Fruit fly (Drosophila melanogaster): ENCODE measurements around the gene CG4080.

Gene CG4080

DNA sequence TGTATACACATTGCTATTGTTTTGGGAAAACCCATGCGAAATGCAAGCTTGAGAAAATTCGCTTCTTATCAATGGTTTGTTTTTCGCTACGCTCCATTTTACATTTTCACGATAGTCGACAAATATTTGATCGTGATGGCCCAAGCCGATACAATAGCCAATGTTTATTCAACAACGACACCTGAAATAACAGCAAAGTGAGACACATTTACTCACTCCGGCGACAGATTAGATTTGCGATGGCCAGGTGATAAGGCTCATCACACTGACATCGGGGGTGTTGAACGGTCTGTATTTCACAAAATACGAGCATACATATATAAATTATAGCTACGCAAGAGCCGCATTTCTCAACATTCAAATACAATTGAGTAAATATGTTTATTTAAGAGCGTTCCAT, 1.9 kb downstream of the CG4080 start (continued):
- peak; percentile 71 for TF ChIP-seq CG10654 (GFP tag; optimal IDR thresholded peaks at IDR 0.05)
- no peak for TF ChIP-seq Hmx (GFP tag; optimal IDR thresholded peaks at IDR 0.05)
- peak; percentile 70 for TF ChIP-seq CG8388 (GFP tag; optimal IDR thresholded peaks at IDR 0.05)
- TF ChIP-seq Rfx (GFP tag; IDR thresholded peaks at IDR 0.05), result peak; percentile 69
- TF ChIP-seq esg (GFP tag; conservative IDR thresholded peaks at IDR 0.05), result no peak
- no peak for TF ChIP-seq ftz-f1 (GFP tag; optimal IDR thresholded peaks at IDR 0.05)
- peak; percentile 35; the same call in 1 of the 2 replicates for TF ChIP-seq gsb (GFP tag; IDR thresholded peaks at IDR 0.05)
- no peak for TF ChIP-seq Chrac-16 (GFP tag; optimal IDR thresholded peaks at IDR 0.05)
- TF ChIP-seq CG13296 (GFP tag; optimal IDR thresholded peaks at IDR 0.05), result peak; percentile 84
- no peak for TF ChIP-seq CG8089 (GFP tag; optimal IDR thresholded peaks at IDR 0.05)
- peak; percentile 80 for TF ChIP-seq CG13894 (tag; optimal IDR thresholded peaks at IDR 0.05)
- TF ChIP-seq Hmr (GFP tag; optimal IDR thresholded peaks at IDR 0.05), result peak; percentile 87
- no peak for TF ChIP-seq pros (GFP tag; optimal IDR thresholded peaks at IDR 0.05)
- peak; percentile 66 for TF ChIP-seq CG4854 (GFP tag; optimal IDR thresholded peaks at IDR 0.05)
- no peak for TF ChIP-seq ato (GFP tag; IDR thresholded peaks at IDR 0.05; ENCODE audit: partially characterized antibody)
- TF ChIP-seq emc (GFP tag; optimal IDR thresholded peaks at IDR 0.05), result peak; percentile 10
- TF ChIP-seq dysf (GFP tag; IDR thresholded peaks at IDR 0.05), result peak; percentile 5; the same call in 1 of the 3 replicates
- peak; percentile 31 for TF ChIP-seq CG7786 (GFP tag; optimal IDR thresholded peaks at IDR 0.05)
- no peak for TF ChIP-seq jing (GFP tag; optimal IDR thresholded peaks at IDR 0.05)
- TF ChIP-seq CG11560 (tag; IDR thresholded peaks at IDR 0.05), result no peak
- no peak for TF ChIP-seq CG31224 (GFP tag; IDR thresholded peaks at IDR 0.05)
- TF ChIP-seq CG9609 (GFP tag; optimal IDR thresholded peaks at IDR 0.05), result no peak
- TF ChIP-seq gt (GFP tag; IDR thresholded peaks at IDR 0.05), result no peak
- TF ChIP-seq nmo (GFP tag; optimal IDR thresholded peaks at IDR 0.05), result no peak
- TF ChIP-seq CG10366 (GFP tag; IDR thresholded peaks at IDR 0.05), result no peak
- TF ChIP-seq pita (GFP tag; optimal IDR thresholded peaks at IDR 0.05), result no peak
- TF ChIP-seq CG13287 (GFP tag; IDR thresholded peaks at IDR 0.05; ENCODE audit: partially characterized antibody), result no peak
- peak; percentile 29 for TF ChIP-seq salm (tag; optimal IDR thresholded peaks at IDR 0.05)
- no peak for TF ChIP-seq hb (GFP tag; IDR thresholded peaks at IDR 0.05; ENCODE audit: partially characterized antibody)
- TF ChIP-seq bcd (GFP tag; optimal IDR thresholded peaks at IDR 0.05), result peak; percentile 65
- no peak for TF ChIP-seq CG7372 (GFP tag; IDR thresholded peaks at IDR 0.05)
- peak; percentile 48 for TF ChIP-seq CG2202 (tag; optimal IDR thresholded peaks at IDR 0.05)
- TF ChIP-seq CG17328 (GFP tag; IDR thresholded peaks at IDR 0.05), result peak; percentile 16; the same call in 1 of the 2 replicates
- TF ChIP-seq Oaz (GFP tag; IDR thresholded peaks at IDR 0.05), result no peak
- TF ChIP-seq CG5245 (GFP tag; optimal IDR thresholded peaks at IDR 0.05), result no peak
- no peak for TF ChIP-seq dmrt11E (tag; optimal IDR thresholded peaks at IDR 0.05)
- TF ChIP-seq CG13775 (GFP tag; optimal IDR thresholded peaks at IDR 0.05), result peak; percentile 20
- peak; percentile 31; the same call in 1 of the 2 replicates for TF ChIP-seq ham (GFP tag; IDR thresholded peaks at IDR 0.05)
- TF ChIP-seq CG30403 (GFP tag; optimal IDR thresholded peaks at IDR 0.05), result no peak
- no peak for TF ChIP-seq CG3065 (GFP tag; optimal IDR thresholded peaks at IDR 0.05)
- TF ChIP-seq MBD-R2 (GFP tag; IDR thresholded peaks at IDR 0.05), result peak; percentile 51; the same call in 1 of the 2 replicates
- TF ChIP-seq C15 (GFP tag; IDR thresholded peaks at IDR 0.05), result no peak; the same call in 2 of the 3 replicates
- no peak for TF ChIP-seq fru (optimal IDR thresholded peaks at IDR 0.05)
- TF ChIP-seq Sox100B (GFP tag; optimal IDR thresholded peaks at IDR 0.05), result peak; percentile 73
- TF ChIP-seq ash1 (GFP tag; optimal IDR thresholded peaks at IDR 0.05), result peak; percentile 95
- peak; percentile 24; the same call in 1 of the 2 replicates for TF ChIP-seq E2f1 (GFP tag; IDR thresholded peaks at IDR 0.05)
- no peak for TF ChIP-seq abd-A (tag; optimal IDR thresholded peaks at IDR 0.05)
- no peak for TF ChIP-seq CG6791 (GFP tag; IDR thresholded peaks at IDR 0.05; ENCODE audit: partially characterized antibody)
- TF ChIP-seq CG2120 (GFP tag; optimal IDR thresholded peaks at IDR 0.05), result peak; percentile 60
- TF ChIP-seq tll (GFP tag; optimal IDR thresholded peaks at IDR 0.05), result no peak
- no peak for TF ChIP-seq CG16863 (GFP tag; optimal IDR thresholded peaks at IDR 0.05)
- TF ChIP-seq Sox102F (GFP tag; optimal IDR thresholded peaks at IDR 0.05), result peak; percentile 1

Data from whole organism, embryonic.